Worm (Caenorhabditis elegans) whole organism, late embryonic: ENCODE data around the gene Y39B6A.10.
A peak's percentile ranks its signal among the peaks of the same experiment; 100 is the strongest.

ENCODE experiments used
- C38D4.7 ChIP-seq: fragments of 200-800 bp; sonication (Bioruptor generic); optimal IDR thresholded peaks from 2 replicates; lab custom pipeline; 2018; ENCODE audit warnings: mild to moderate bottlenecking, missing genetic modification characterization, moderate library complexity, missing compliant biosample characterization
- K02D7.2 ChIP-seq: sonication (generic microtip); optimal IDR thresholded peaks from 2 replicates; lab custom pipeline; 2017; ENCODE audit warnings: mild to moderate bottlenecking, missing genetic modification characterization, missing compliant biosample characterization
- ahr-1 ChIP-seq: sonication (generic microtip); optimal IDR thresholded peaks from 2 replicates; lab custom pipeline; 2016; ENCODE audit warnings: missing genetic modification characterization, missing compliant biosample characterization
- ceh-18 ChIP-seq: sonication (generic microtip); optimal IDR thresholded peaks from 2 replicates; lab custom pipeline; 2016; ENCODE audit warnings: missing genetic modification characterization, missing compliant biosample characterization
- ceh-19 ChIP-seq: fragments of 200-800 bp; sonication (Bioruptor generic); optimal IDR thresholded peaks from 2 replicates; lab custom pipeline; 2018; ENCODE audit warnings: mild to moderate bottlenecking, missing genetic modification characterization, missing compliant biosample characterization
- ceh-45 ChIP-seq: fragments of 200-800 bp; sonication (Bioruptor generic); IDR thresholded peaks from 2 replicates; pipeline ENCODE4 v1.3.6; 2022; ENCODE audit warnings: missing genetic modification reagents, missing genetic modification characterization, missing compliant biosample characterization
- ceh-48 ChIP-seq: sonication (generic microtip); optimal IDR thresholded peaks from 2 replicates; lab custom pipeline; 2016; ENCODE audit warnings: missing genetic modification characterization, inconsistent platforms, missing compliant biosample characterization
- dve-1 ChIP-seq: sonication (generic microtip); optimal IDR thresholded peaks from 2 replicates; lab custom pipeline; 2017; ENCODE audit warnings: antibody characterized with exemption, mild to moderate bottlenecking, missing genetic modification characterization, missing compliant biosample characterization
- fkh-6 ChIP-seq: sonication (generic microtip); optimal IDR thresholded peaks from 2 replicates; lab custom pipeline; 2016; ENCODE audit warnings: missing genetic modification characterization, missing compliant biosample characterization
- hlh-13 ChIP-seq: fragments of 200-800 bp; sonication (Bioruptor generic); optimal IDR thresholded peaks from 2 replicates; lab custom pipeline; 2018; ENCODE audit warnings: mild to moderate bottlenecking, missing genetic modification characterization, missing compliant biosample characterization
- hlh-30 ChIP-seq: sonication (generic microtip); optimal IDR thresholded peaks from 2 replicates; lab custom pipeline; 2017; ENCODE audit warnings: antibody characterized with exemption, missing genetic modification characterization, missing compliant biosample characterization; ENCODE audit not compliant: insufficient read depth
- hlh-6 ChIP-seq: sonication (generic microtip); optimal IDR thresholded peaks from 2 replicates; lab custom pipeline; 2016; ENCODE audit warnings: missing genotype, missing genetic modification characterization, missing compliant biosample characterization
- lim-6 ChIP-seq: sonication (generic microtip); optimal IDR thresholded peaks from 2 replicates; lab custom pipeline; 2016; ENCODE audit warnings: missing genetic modification characterization, missing compliant biosample characterization
- madf-2 ChIP-seq: sonication (generic microtip); optimal IDR thresholded peaks from 2 replicates; lab custom pipeline; 2017; ENCODE audit warnings: missing genetic modification characterization, missing compliant biosample characterization
- mec-3 ChIP-seq: sonication (generic microtip); optimal IDR thresholded peaks from 2 replicates; lab custom pipeline; 2016; ENCODE audit warnings: borderline replicate concordance, missing genetic modification characterization, missing compliant biosample characterization
- nfya-1 ChIP-seq: sonication (generic microtip); optimal IDR thresholded peaks from 2 replicates; lab custom pipeline; 2017; ENCODE audit warnings: missing genetic modification characterization, mild to moderate bottlenecking, missing compliant biosample characterization, antibody characterized with exemption, moderate library complexity
- pag-3 ChIP-seq: sonication (generic microtip); optimal IDR thresholded peaks from 2 replicates; lab custom pipeline; 2016; ENCODE audit warnings: missing compliant biosample characterization, missing genetic modification characterization, borderline replicate concordance
- pat-9 ChIP-seq: fragments of 200-800 bp; sonication (Bioruptor generic); optimal IDR thresholded peaks from 2 replicates; lab custom pipeline; 2018; ENCODE audit warnings: mild to moderate bottlenecking, missing genetic modification characterization, moderate library complexity, missing compliant biosample characterization
- pqm-1 ChIP-seq: sonication (generic microtip); optimal IDR thresholded peaks from 2 replicates; lab custom pipeline; 2016; ENCODE audit warnings: missing genetic modification characterization, missing compliant biosample characterization
- pros-1 ChIP-seq: fragments of 150-350 bp; optimal IDR thresholded peaks from 2 replicates; lab custom pipeline; 2014; ENCODE audit warnings: missing biosample characterization, missing genetic modification reagents, missing genetic modification characterization
- rnt-1 ChIP-seq: sonication (generic microtip); optimal IDR thresholded peaks from 2 replicates; lab custom pipeline; 2016; ENCODE audit warnings: missing genetic modification characterization, missing compliant biosample characterization
- syd-9 ChIP-seq: sonication (generic microtip); optimal IDR thresholded peaks from 2 replicates; lab custom pipeline; 2016; ENCODE audit warnings: mild to moderate bottlenecking, missing genetic modification characterization, moderate library complexity, missing compliant biosample characterization
- tbx-7 ChIP-seq: sonication (generic microtip); optimal IDR thresholded peaks from 2 replicates; lab custom pipeline; 2016; ENCODE audit warnings: missing genotype, missing genetic modification characterization, missing compliant biosample characterization
- ztf-16 ChIP-seq: sonication (generic microtip); optimal IDR thresholded peaks from 2 replicates; lab custom pipeline; 2017; ENCODE audit warnings: missing genetic modification characterization, missing compliant biosample characterization

Gene Y39B6A.10

DNA sequence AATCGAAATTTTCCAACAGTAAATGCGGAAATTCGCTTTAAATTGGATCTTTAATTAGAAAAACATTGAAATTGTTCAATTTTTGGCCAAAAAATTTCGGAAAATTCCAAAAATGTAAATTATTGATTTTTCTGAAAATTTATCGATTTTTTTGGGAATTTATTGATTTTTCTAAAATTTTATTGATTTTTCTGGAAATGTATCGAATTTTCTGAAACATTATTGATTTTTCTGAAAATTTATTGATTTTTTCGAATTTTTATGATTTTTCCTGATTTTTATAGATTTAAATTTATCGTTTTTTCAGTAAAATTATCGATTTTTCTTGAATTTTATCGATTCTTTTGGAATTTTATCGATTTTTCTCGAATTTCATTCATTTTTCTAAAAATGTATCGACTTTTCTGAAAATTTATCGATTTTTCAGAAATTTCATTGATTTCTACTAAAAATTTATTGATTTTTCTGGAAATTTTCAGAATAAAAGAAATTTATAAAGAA is 16.5 kb downstream of the Y39B6A.10 start:
- TF ChIP-seq ceh-48 (peak; percentile 36), hlh-30 (tag; lab: Kevin White, UChicago) (no peak)

DNA sequence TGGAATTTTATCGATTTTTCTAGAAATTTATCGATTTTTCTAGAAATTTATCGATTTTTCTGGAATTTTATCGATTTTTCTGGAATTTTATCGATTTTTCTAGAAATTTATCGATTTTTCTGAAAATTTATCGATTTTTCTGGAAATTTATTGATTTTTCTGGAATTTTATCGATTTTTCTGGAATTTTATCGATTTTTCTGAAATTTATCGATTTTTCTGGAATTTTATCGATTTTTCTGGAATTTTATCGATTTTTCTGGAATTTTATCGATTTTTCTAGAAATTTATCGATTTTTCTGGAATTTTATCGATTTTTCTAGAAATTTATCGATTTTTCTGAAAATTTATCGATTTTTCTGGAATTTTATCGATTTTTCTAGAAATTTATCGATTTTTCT is 19.8 kb downstream of the Y39B6A.10 start:
- TF ChIP-seq ceh-48, result peak; percentile 62

DNA sequence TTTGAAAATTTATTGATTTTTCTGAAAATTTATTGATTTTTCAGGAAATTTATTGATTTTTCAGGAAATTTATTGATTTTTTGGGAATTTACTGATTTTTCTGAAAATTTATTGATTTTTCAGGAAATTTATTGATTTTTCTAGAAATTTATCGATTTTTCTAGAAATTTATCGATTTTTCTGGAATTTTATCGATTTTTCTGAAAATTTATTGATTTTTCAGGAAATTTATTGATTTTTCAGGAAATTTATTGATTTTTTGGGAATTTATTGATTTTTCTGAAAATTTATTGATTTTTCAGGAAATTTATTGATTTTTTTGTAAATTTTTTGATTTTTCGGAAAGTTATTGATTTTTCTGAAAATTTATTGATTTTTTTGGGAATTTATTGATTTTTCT is 20.8 kb downstream of the Y39B6A.10 start:
- TF ChIP-seq ceh-48, result peak; percentile 70

DNA sequence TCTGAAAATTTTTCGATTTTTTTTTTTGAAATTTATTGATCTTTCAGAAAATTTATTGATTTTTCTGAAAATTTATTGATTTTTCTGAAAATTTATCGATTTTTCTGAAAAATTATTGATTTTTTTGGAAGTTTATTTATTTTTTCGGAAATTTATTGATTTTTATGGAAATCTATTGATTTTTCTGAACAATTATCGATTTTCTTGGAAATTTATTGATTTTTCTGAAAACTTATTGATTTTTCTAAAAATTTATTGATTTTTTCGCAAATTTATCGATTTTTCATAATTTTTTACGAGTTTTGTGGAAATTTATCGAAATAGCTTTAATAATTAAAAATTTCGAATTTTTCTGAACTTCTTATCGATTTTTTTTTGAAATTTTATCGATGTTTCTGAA is 26.3 kb downstream of the Y39B6A.10 start:
- TF ChIP-seq ceh-48, result peak; percentile 6
- no peak for TF ChIP-seq syd-9 (tag; lab: Kevin White, UChicago)

DNA sequence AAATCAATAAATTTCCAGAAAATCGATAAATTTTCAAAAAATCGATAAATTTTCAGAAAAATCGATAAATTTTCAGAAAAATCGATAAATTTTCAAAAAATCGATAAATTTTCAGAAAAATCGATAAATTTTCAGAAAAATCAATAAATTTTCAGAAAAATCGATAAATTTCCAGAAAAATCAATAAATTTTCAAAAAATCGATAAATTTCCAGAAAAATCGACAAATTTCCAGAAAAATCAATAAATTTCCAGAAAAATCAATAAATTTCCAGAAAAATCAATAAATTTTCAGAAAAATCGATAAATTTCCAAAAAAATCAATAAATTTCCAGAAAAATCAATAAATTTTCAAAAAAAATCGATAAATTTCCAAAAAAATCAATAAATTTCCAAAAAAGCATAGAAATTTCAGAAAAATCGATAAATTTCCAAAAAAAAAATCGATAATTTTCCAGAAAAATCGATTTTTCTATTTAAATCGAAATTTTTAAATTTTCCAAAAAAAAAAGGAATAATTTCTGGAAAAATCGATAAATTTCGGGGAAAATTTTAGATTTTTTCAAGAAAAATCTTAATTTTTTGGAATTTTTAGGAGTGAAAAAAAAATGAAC is 31.7 kb downstream of the Y39B6A.10 start, which contains the start of gene zhp-4:
Gene zhp-4 (minus strand): TSS at position 198 of the 613 bp plus-strand sequence.
- TF ChIP-seq ceh-48, result peak; percentile 90

DNA sequence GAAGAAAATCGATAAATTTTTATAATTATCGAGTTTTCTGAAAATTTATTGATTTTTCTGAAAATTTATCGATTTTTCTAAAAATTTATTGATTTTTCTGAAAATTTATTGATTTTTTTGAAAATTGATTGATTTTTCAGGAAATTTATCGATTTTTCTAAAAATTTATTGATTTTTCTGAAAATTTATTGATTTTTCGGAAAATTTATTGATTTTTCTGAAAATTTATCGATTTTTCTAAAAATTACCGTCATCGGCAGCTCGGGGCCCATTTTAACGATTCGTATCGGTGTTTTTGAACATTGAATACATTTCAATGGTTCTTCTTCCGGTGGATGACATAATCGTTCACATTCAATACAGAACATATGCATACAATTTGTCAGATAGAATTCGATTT is 32.7 kb downstream of the Y39B6A.10 start:
- peak; percentile 8 for TF ChIP-seq ceh-48

DNA sequence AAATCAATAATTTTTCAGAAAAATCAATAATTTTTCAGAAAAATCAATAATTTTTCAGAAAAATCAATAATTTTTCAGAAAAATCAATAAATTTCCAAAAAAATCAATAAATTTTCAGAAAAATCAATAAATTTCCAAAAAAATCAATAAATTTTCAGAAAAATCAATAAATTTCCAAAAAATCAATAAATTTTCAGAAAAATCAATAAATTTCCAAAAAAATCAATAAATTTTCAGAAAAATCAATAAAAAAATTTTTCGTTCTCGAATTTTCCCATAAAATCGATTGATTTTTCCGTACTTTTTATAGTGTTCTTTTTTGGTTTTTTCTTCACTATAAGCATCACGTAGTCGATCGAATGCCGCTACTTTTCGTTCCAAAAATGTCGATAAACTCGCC is 33.3 kb downstream of the Y39B6A.10 start:
- TF ChIP-seq ceh-48, result peak; percentile 43

DNA sequence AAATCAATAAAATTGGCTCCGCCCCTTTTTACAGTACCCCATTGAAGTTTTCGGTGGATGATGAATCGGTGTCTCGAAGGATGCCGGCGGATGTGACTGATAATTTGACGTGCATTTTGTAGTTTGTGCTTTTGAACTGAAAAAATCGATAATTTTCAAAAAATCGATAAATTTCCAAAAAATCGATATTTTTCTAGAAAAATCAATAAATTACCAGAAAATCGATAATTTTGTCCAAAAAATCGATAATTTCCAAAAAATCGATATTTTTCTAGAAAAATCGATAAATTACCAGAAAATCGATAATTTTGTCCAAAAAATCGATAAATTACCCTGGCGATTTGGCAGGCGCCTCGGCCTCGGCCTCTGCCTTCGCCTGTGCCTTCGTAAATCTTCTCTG is 33.9 kb downstream of the Y39B6A.10 start:
- TF ChIP-seq ceh-48, result peak; percentile 59
- TF ChIP-seq ceh-45 (GFP tag; lab: Robert Waterston, UW), result no peak

DNA sequence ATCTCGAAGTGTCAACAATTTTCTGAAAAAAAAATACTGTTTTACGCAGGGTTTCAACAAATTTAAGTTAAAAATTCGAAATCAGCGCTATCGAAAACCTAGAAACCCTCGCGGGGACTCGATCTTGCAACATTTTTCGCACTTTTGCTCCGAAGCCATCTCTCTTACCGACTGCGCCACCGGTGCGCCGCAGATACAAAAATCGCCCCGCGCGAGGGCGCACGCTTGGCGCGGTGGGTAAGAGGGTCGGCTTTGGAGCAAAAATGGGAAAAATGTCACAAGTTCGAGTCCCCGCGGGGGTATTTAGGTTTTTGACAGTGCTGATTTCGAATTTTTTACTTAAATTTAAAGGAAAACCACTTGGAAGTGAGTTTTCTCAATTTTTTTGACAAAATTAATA is 42.5 kb downstream of the Y39B6A.10 start:
- TF ChIP-seq rnt-1 (no peak), dve-1 (no peak), hlh-13 (no peak), nfya-1 (tag; lab: Kevin White, UChicago) (no peak), K02D7.2 (no peak), pros-1 (no peak), pat-9 (tag; lab: Kevin White, UChicago) (no peak), pag-3 (no peak), tbx-7 (tag; lab: Kevin White, UChicago) (no peak), lim-6 (tag; lab: Kevin White, UChicago) (no peak), C38D4.7 (GFP tag; lab: Kevin White, UChicago) (no peak), hlh-6 (tag; lab: Kevin White, UChicago) (no peak), mec-3 (tag; lab: Kevin White, UChicago) (no peak), ceh-19 (GFP tag; lab: Kevin White, UChicago) (no peak), madf-2 (tag; lab: Kevin White, UChicago) (no peak), ahr-1 (tag; lab: Kevin White, UChicago) (no peak), pqm-1 (tag; lab: Kevin White, UChicago) (no peak), ztf-16 (tag; lab: Kevin White, UChicago) (no peak), fkh-6 (no peak), ceh-18 (no peak)
